Fruit fly (Drosophila melanogaster) whole organism, adult: ENCODE results near the gene CG43219.

Experiments
- CG12768 ChIP-seq: fragments of 200-800 bp; sonication (Bioruptor generic); optimal IDR thresholded peaks from 2 replicates; lab custom pipeline; 2017; ENCODE audit warnings: missing biosample characterization, missing genetic modification characterization, mild to moderate bottlenecking, moderate library complexity, missing genetic modification reagents
- Hr96 ChIP-seq: fragments of 200-800 bp; sonication (Bioruptor generic); optimal IDR thresholded peaks from 2 replicates; lab custom pipeline; 2016; ENCODE audit warnings: missing biosample characterization, missing genetic modification characterization
- toe ChIP-seq: fragments of 200-800 bp; sonication (Bioruptor generic); optimal IDR thresholded peaks from 2 replicates; lab custom pipeline; 2016; ENCODE audit warnings: missing biosample characterization, missing genetic modification characterization

DNA sequence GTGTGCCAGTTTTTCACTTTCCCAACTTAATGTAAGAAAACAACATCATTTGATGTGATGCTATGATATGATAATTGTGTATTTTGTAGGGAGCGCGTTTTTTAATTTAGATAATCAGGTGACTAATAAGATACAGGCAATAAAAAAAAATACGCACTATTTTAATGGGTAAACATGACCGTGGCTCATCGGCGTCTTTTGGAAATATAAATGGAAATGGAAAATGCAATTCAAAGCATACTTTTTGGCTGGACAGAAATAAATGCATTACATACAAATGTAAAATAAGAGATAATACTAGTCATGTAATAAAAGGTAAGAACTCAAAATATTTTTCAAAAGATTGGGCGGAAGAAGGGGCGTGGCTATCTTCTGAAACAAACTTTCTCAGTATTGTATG lies 42.2 kb downstream of the CG43219 start:
- no peak for TF ChIP-seq CG12768
- no peak for TF ChIP-seq toe (GFP tag; lab: Kevin White, UChicago)
- no peak for TF ChIP-seq Hr96
